Worm (Caenorhabditis elegans) whole organism, L2 larva: ENCODE data around the gene R03H10.4.

ENCODE experiments used
- C34F6.9 ChIP-seq: fragments of 150-350 bp; optimal IDR thresholded peaks from 2 replicates; lab custom pipeline; 2014; ENCODE audit warnings: missing biosample characterization, missing genetic modification characterization
- F13H6.1 ChIP-seq: sonication (generic microtip); optimal IDR thresholded peaks from 2 replicates; lab custom pipeline; 2016; ENCODE audit warnings: missing genetic modification characterization, missing compliant biosample characterization
- R02D3.7 ChIP-seq: fragments of 150-350 bp; optimal IDR thresholded peaks from 2 replicates; lab custom pipeline; 2014; ENCODE audit warnings: missing biosample characterization, missing genetic modification characterization
- alr-1 ChIP-seq: fragments of 150-350 bp; optimal IDR thresholded peaks from 2 replicates; lab custom pipeline; 2014; ENCODE audit warnings: missing biosample characterization, missing genetic modification characterization
- aly-2 ChIP-seq: fragments of 150-350 bp; optimal IDR thresholded peaks from 2 replicates; lab custom pipeline; 2014; ENCODE audit warnings: missing biosample characterization, missing genetic modification characterization
- blmp-1 ChIP-seq: sonication (generic microtip); optimal IDR thresholded peaks from 2 replicates; lab custom pipeline; 2017; ENCODE audit warnings: missing genetic modification characterization, mild to moderate bottlenecking, missing compliant biosample characterization, antibody characterized with exemption, moderate library complexity; ENCODE audit not compliant: insufficient read depth
- ceh-16 ChIP-seq: fragments of 150-350 bp; optimal IDR thresholded peaks from 2 replicates; lab custom pipeline; 2014; ENCODE audit warnings: missing biosample characterization, missing genetic modification characterization
- ceh-82 ChIP-seq: fragments of 150-350 bp; optimal IDR thresholded peaks from 2 replicates; lab custom pipeline; 2014; ENCODE audit warnings: missing biosample characterization, missing genetic modification characterization
- crh-2 ChIP-seq: sonication (generic microtip); optimal IDR thresholded peaks from 2 replicates; lab custom pipeline; 2017; ENCODE audit warnings: missing biosample characterization, missing genetic modification characterization
- dmd-4 ChIP-seq: sonication (generic microtip); optimal IDR thresholded peaks from 2 replicates; lab custom pipeline; 2017; ENCODE audit warnings: missing biosample characterization, missing genetic modification characterization
- egl-27 ChIP-seq: sonication (generic microtip); optimal IDR thresholded peaks from 3 replicates; lab custom pipeline; 2017; ENCODE audit warnings: missing biosample characterization, missing genetic modification reagents, missing genetic modification characterization
- elt-1 ChIP-seq: fragments of 150-350 bp; optimal IDR thresholded peaks from 2 replicates; lab custom pipeline; 2014; ENCODE audit warnings: missing biosample characterization, missing genetic modification characterization
- elt-3 ChIP-seq: sonication (generic microtip); optimal IDR thresholded peaks from 2 replicates; lab custom pipeline; 2017; ENCODE audit warnings: missing biosample characterization, missing genetic modification characterization
- fos-1 ChIP-seq: fragments of 150-350 bp; optimal IDR thresholded peaks from 2 replicates; lab custom pipeline; 2014; ENCODE audit warnings: missing biosample characterization, missing genetic modification characterization
- gmeb-1 ChIP-seq: fragments of 150-350 bp; optimal IDR thresholded peaks from 2 replicates; lab custom pipeline; 2014; ENCODE audit warnings: missing biosample characterization, missing genetic modification characterization
- lin-11 ChIP-seq: fragments of 150-350 bp; sonication (generic microtip); optimal IDR thresholded peaks from 2 replicates; lab custom pipeline; 2014; ENCODE audit warnings: missing biosample characterization, missing genetic modification characterization, inconsistent platforms, mixed read lengths
- lin-13 ChIP-seq: fragments of 150-350 bp; optimal IDR thresholded peaks from 2 replicates; lab custom pipeline; 2014; ENCODE audit warnings: missing biosample characterization, missing genetic modification reagents, missing genetic modification characterization
- lin-39 ChIP-seq: fragments of 150-350 bp; optimal IDR thresholded peaks from 2 replicates; lab custom pipeline; 2014; ENCODE audit warnings: missing biosample characterization, missing genetic modification reagents, missing genetic modification characterization
- lsy-2 ChIP-seq, 2 experiments: fragments of 150-350 bp in 1 of 2; sonication (generic microtip) in 1 of 2; optimal IDR thresholded peaks; 2 replicates each; lab custom pipeline; 2014 to 2017; ENCODE audit warnings: missing biosample characterization in 2 of 2, missing genetic modification characterization in 2 of 2
- mbf-1 ChIP-seq: sonication (generic microtip); optimal IDR thresholded peaks from 2 replicates; lab custom pipeline; 2017; ENCODE audit warnings: missing biosample characterization, missing genetic modification characterization
- mdl-1 ChIP-seq, 2 experiments: fragments of 150-350 bp in 1 of 2; sonication (generic microtip) in 1 of 2; optimal IDR thresholded peaks; 2 replicates each; lab custom pipeline; 2017; ENCODE audit warnings: missing biosample characterization in 2 of 2, missing genetic modification characterization in 2 of 2
- nhr-11 ChIP-seq: fragments of 150-350 bp; optimal IDR thresholded peaks from 2 replicates; lab custom pipeline; 2014; ENCODE audit warnings: missing biosample characterization, missing genetic modification characterization
- nhr-21 ChIP-seq: fragments of 150-350 bp; optimal IDR thresholded peaks from 2 replicates; lab custom pipeline; 2014; ENCODE audit warnings: missing biosample characterization, missing genetic modification characterization
- nhr-237 ChIP-seq: fragments of 150-350 bp; optimal IDR thresholded peaks from 2 replicates; lab custom pipeline; 2014; ENCODE audit warnings: missing biosample characterization, missing genetic modification characterization
- nhr-25 ChIP-seq: fragments of 150-350 bp; sonication (generic microtip); optimal IDR thresholded peaks from 3 replicates; lab custom pipeline; 2014; ENCODE audit warnings: missing biosample characterization, missing genetic modification characterization
- nhr-6 ChIP-seq: fragments of 150-350 bp; optimal IDR thresholded peaks from 2 replicates; lab custom pipeline; 2014; ENCODE audit warnings: missing biosample characterization, missing genetic modification characterization
- sem-4 ChIP-seq: fragments of 150-350 bp; optimal IDR thresholded peaks from 2 replicates; lab custom pipeline; 2014; ENCODE audit warnings: missing biosample characterization, missing genetic modification reagents, missing genetic modification characterization
- skn-1 ChIP-seq: sonication (generic microtip); optimal IDR thresholded peaks from 2 replicates; lab custom pipeline; 2017; ENCODE audit warnings: missing biosample characterization, missing genetic modification characterization
- sma-9 ChIP-seq, 2 experiments: fragments of 150-350 bp in 1 of 2; sonication (generic microtip) in 1 of 2; optimal IDR thresholded peaks; 2 replicates each; lab custom pipeline; 2014 to 2016; ENCODE audit warnings: missing genetic modification characterization in 2 of 2, mild to moderate bottlenecking in 1 of 2, missing biosample characterization in 1 of 2, missing compliant biosample characterization in 1 of 2, missing genetic modification reagents in 1 of 2, moderate library complexity in 1 of 2
- snpc-4 ChIP-seq: fragments of 150-350 bp; optimal IDR thresholded peaks from 2 replicates; lab custom pipeline; 2014; ENCODE audit warnings: missing biosample characterization, missing genetic modification characterization
- unc-39 ChIP-seq: fragments of 150-350 bp; optimal IDR thresholded peaks from 2 replicates; lab custom pipeline; 2014; ENCODE audit warnings: missing biosample characterization, missing genetic modification characterization
- unc-55 ChIP-seq: fragments of 150-350 bp; sonication (generic microtip); optimal IDR thresholded peaks from 3 replicates; lab custom pipeline; 2014; ENCODE audit warnings: missing biosample characterization, missing genetic modification reagents, missing genetic modification characterization
- unc-62 ChIP-seq: fragments of 150-350 bp; optimal IDR thresholded peaks from 2 replicates; lab custom pipeline; 2014; ENCODE audit warnings: missing biosample characterization, missing genetic modification reagents, missing genetic modification characterization
- zag-1 ChIP-seq: fragments of 150-350 bp; optimal IDR thresholded peaks from 2 replicates; lab custom pipeline; 2014; ENCODE audit warnings: missing biosample characterization, missing genetic modification characterization
- ztf-1 ChIP-seq: fragments of 200-800 bp; sonication (Bioruptor generic); conservative IDR thresholded peaks from 2 replicates; pipeline ENCODE4 v1.3.6; 2022; ENCODE audit warnings: missing genetic modification characterization, missing compliant biosample characterization
- ztf-11 ChIP-seq: sonication (generic microtip); optimal IDR thresholded peaks from 2 replicates; lab custom pipeline; 2017; ENCODE audit warnings: missing biosample characterization, missing genetic modification characterization

R03H10.4 gene

DNA sequence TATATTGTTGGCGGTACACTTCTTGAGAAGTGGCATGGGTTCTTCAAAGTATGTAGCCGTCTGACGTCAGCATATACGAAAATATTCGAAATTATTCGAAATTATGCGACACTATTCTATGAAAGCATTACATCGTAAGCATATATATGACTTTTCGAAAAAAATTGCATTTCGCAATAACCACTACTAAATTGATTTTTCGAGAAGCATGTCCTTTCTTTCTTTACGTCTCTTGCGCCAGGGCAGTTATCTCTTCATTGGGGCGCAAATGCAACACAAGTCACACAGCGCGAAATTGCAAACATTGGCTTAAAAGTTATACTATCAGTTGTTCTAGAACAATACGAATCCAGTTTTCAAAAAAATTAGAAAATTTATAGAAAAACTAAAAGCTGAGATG lies 5.5 kb upstream of the R03H10.4 start:
- TF ChIP-seq mdl-1 (tag; optimal IDR thresholded peaks at IDR 0.05; lab: Kevin White, UChicago) (no peak), C34F6.9 (tag; lab: Kevin White, UChicago) (peak; percentile 38), unc-55 (GFP tag; lab: Kevin White, UChicago) (peak; percentile 34), ztf-11 (tag; lab: Kevin White, UChicago) (no peak), lsy-2 (tag; optimal IDR thresholded peaks at IDR 0.05; lab: Kevin White, UChicago) (no peak), F13H6.1 (tag; lab: Kevin White, UChicago) (no peak), nhr-237 (tag; lab: Kevin White, UChicago) (no peak), elt-3 (tag; lab: Kevin White, UChicago) (no peak)

DNA sequence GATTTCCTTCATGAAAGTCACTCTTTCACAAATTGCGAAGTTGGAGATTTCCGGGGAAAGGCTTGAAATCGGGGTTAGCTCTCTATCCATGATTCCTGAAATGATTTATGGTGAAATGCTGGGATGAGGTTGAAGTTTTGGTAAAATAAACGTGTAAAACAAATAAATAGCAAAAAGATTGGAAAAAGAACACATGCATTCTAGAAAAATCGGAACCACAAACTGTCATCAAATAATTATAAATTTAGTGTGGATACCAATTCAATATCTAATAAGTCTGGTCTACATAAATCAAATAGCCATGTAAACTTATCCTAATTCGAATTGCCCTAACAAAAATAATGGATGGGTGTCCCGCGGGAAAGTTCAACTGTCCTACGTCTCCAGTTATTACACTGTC lies 5.1 kb upstream of the R03H10.4 start, which contains the start of gene R03H10.6:
R03H10.6 (minus strand) TSS at position 101 of the 400 bp plus-strand sequence.
- TF ChIP-seq elt-1: no peak
- TF ChIP-seq ceh-82 (tag; lab: Kevin White, UChicago): no peak
- no peak for TF ChIP-seq zag-1
- TF ChIP-seq lin-39 (tag; lab: Kevin White, UChicago): no peak
- TF ChIP-seq ceh-16 (tag; lab: Kevin White, UChicago): no peak
- TF ChIP-seq snpc-4 (tag; lab: Kevin White, UChicago): no peak
- no peak for TF ChIP-seq fos-1 (tag; lab: Kevin White, UChicago)
- no peak for TF ChIP-seq unc-62 (GFP tag; lab: Kevin White, UChicago)
- no peak for TF ChIP-seq mbf-1 (tag; lab: Kevin White, UChicago)
- TF ChIP-seq R02D3.7: no peak
- TF ChIP-seq alr-1 (tag; lab: Kevin White, UChicago): no peak
- no peak for TF ChIP-seq lin-11 (tag; lab: Kevin White, UChicago)
- no peak for TF ChIP-seq aly-2 (tag; lab: Kevin White, UChicago)
- TF ChIP-seq unc-39: no peak
- TF ChIP-seq sma-9 (GFP tag; optimal IDR thresholded peaks at IDR 0.05; lab: Kevin White, UChicago): no peak
- TF ChIP-seq sma-9 (tag; optimal IDR thresholded peaks at IDR 0.05; lab: Kevin White, UChicago): no peak
- no peak for TF ChIP-seq ztf-11 (tag; lab: Kevin White, UChicago)
- TF ChIP-seq ztf-1 (GFP tag; lab: Robert Waterston, UW): no peak
- TF ChIP-seq crh-2 (tag; lab: Kevin White, UChicago): no peak
- TF ChIP-seq egl-27: no peak
- no peak for TF ChIP-seq nhr-6 (tag; lab: Kevin White, UChicago)

DNA sequence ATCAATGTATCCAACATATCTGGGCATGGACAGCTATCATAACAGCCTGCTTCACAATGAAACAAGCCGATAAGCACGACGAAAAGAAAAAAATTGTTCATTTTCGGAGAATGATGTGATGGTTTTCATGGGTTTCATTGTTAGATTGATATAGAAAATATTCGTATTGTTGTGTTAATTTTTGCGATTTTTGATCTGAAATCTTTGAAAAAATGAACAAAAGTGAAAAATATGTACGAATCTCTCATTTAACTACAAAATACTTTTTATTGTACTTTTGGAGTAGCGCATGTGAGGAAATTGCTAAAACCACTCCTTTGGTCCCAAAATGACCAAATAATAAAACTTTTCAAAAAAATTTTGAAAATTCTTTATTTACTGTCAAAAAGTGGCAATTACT lies 2.2 kb upstream of the R03H10.4 start, which contains the start of gene R03H10.5:
R03H10.5 (minus strand) TSS at position 101 of the 400 bp plus-strand sequence.
- TF ChIP-seq aly-2 (tag; lab: Kevin White, UChicago) (no peak), sem-4 (no peak), ceh-16 (tag; lab: Kevin White, UChicago) (no peak), nhr-11 (tag; lab: Kevin White, UChicago) (no peak), nhr-25 (tag; lab: Kevin White, UChicago) (no peak), ztf-11 (tag; lab: Kevin White, UChicago) (no peak)

DNA sequence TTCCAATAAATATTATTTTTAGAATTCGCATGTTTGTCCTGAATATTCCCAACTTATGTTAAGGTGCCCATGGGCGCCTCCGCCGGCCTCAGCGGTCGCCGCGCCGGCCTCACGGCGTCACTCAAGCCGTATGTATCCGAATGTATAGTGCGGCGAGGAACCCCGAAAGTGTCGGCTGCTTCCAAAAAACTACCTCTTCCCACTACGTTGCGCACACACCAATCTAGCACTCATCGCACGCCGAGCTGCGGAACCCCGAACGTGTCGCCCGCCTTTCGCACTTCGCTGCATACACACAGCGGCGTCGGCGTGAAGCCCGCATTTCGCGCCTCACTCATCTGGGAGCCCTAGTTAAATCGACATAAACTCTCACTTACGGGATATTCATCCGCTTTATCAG lies 471 bp downstream of the R03H10.4 start:
- TF ChIP-seq egl-27 (no peak), nhr-21 (tag; lab: Kevin White, UChicago) (no peak), crh-2 (tag; lab: Kevin White, UChicago) (no peak), gmeb-1 (no peak), sem-4 (no peak), elt-1 (no peak), dmd-4 (no peak), aly-2 (tag; lab: Kevin White, UChicago) (no peak), skn-1 (tag; lab: Kevin White, UChicago) (no peak), blmp-1 (tag; lab: Kevin White, UChicago) (no peak), lin-13 (no peak), F13H6.1 (tag; lab: Kevin White, UChicago) (no peak), ceh-16 (tag; lab: Kevin White, UChicago) (no peak)
